Fruit fly (Drosophila melanogaster) whole organism, pupa: Measurements from ENCODE around the gene CG2104.

Experiments
- CG13204 ChIP-seq: fragments of 200-800 bp; sonication (Bioruptor generic); optimal IDR thresholded peaks from 2 replicates; lab custom pipeline; 2018; ENCODE audit warnings: missing biosample characterization, mild to moderate bottlenecking, missing genetic modification characterization, moderate library complexity
- CG17806 ChIP-seq: fragments of 200-800 bp; sonication (Bioruptor generic); optimal IDR thresholded peaks from 2 replicates; lab custom pipeline; 2018; ENCODE audit warnings: missing biosample characterization, mild to moderate bottlenecking, missing genetic modification characterization, moderate library complexity
- CG8159 ChIP-seq: fragments of 200-800 bp; sonication (Bioruptor generic); optimal IDR thresholded peaks from 3 replicates; lab custom pipeline; 2018; ENCODE audit warnings: missing biosample characterization, mild to moderate bottlenecking, missing genetic modification characterization, moderate library complexity
- EcR ChIP-seq: fragments of 200-800 bp; sonication (Bioruptor generic); optimal IDR thresholded peaks from 3 replicates; lab custom pipeline; 2019; ENCODE audit warnings: missing biosample characterization, missing genetic modification characterization, mild to moderate bottlenecking, moderate library complexity, missing genetic modification reagents
- Ets98B ChIP-seq: fragments of 200-800 bp; sonication (Bioruptor generic); IDR thresholded peaks from 2 replicates; pipeline ENCODE4 v1.3.6; 2022; ENCODE audit warnings: missing biosample characterization, missing genetic modification characterization
- fd96Ca ChIP-seq: fragments of 200-800 bp; sonication (Bioruptor generic); IDR thresholded peaks from 3 replicates; pipeline ENCODE4 v1.3.6; 2022; ENCODE audit warnings: missing biosample characterization, missing genetic modification characterization
- rn ChIP-seq: fragments of 200-800 bp; sonication (Bioruptor generic); IDR thresholded peaks from 2 replicates; pipeline ENCODE4 v1.3.6; 2022; ENCODE audit warnings: missing biosample characterization, missing genetic modification characterization

dm6 chr3R:5696384-5696783, 3.3 kb upstream of the CG2104 start:
- TF ChIP-seq CG8159 (tag; lab: Kevin White, UChicago): no peak
- no peak for TF ChIP-seq rn (GFP tag; lab: Robert Waterston, UW)
- no peak for TF ChIP-seq CG17806
- TF ChIP-seq CG13204 (GFP tag; lab: Kevin White, UChicago): no peak
- no peak for TF ChIP-seq fd96Ca (GFP tag; lab: Robert Waterston, UW)
- no peak for TF ChIP-seq EcR (GFP tag; lab: Kevin White, UChicago)
- no peak for TF ChIP-seq Ets98B (GFP tag; lab: Robert Waterston, UW)
